Worm (Caenorhabditis elegans) whole organism, L1 larva: ENCODE measurements around the gene F16B4.5.

Source experiments
- C34B4.2 ChIP-seq: sonication (generic microtip); optimal IDR thresholded peaks from 2 replicates; lab custom pipeline; 2017; ENCODE audit warnings: mild to moderate bottlenecking, missing genetic modification characterization, missing compliant biosample characterization
- Y116A8C.19 ChIP-seq: sonication (generic microtip); optimal IDR thresholded peaks from 2 replicates; lab custom pipeline; 2016; ENCODE audit warnings: missing compliant biosample characterization, missing genetic modification characterization, borderline replicate concordance
- alr-1 ChIP-seq: fragments of 200-800 bp; sonication (Bioruptor generic); optimal IDR thresholded peaks from 2 replicates; lab custom pipeline; 2018; ENCODE audit warnings: borderline replicate concordance, mild to moderate bottlenecking, missing genetic modification characterization, missing compliant biosample characterization
- aly-2 ChIP-seq: fragments of 150-350 bp; optimal IDR thresholded peaks from 2 replicates; lab custom pipeline; 2014; ENCODE audit warnings: missing biosample characterization, missing genetic modification characterization
- blmp-1 ChIP-seq: fragments of 150-350 bp; optimal IDR thresholded peaks from 2 replicates; lab custom pipeline; 2014; ENCODE audit warnings: missing biosample characterization, missing genetic modification characterization
- ceh-8 ChIP-seq: fragments of 200-800 bp; sonication (Bioruptor generic); optimal IDR thresholded peaks from 2 replicates; lab custom pipeline; 2018; ENCODE audit warnings: mild to moderate bottlenecking, missing genetic modification characterization, moderate library complexity, missing compliant biosample characterization
- dsc-1 ChIP-seq: sonication (generic microtip); optimal IDR thresholded peaks from 2 replicates; lab custom pipeline; 2016; ENCODE audit warnings: mild to moderate bottlenecking, missing genetic modification characterization, missing compliant biosample characterization
- efl-3 ChIP-seq: fragments of 200-800 bp; sonication (Bioruptor generic); optimal IDR thresholded peaks from 2 replicates; lab custom pipeline; 2018; ENCODE audit warnings: mild to moderate bottlenecking, missing genetic modification characterization, missing compliant biosample characterization
- egl-13 ChIP-seq: sonication (generic microtip); optimal IDR thresholded peaks from 2 replicates; lab custom pipeline; 2016; ENCODE audit warnings: missing genotype, missing genetic modification reagents, missing genetic modification characterization, missing compliant biosample characterization
- ets-5 ChIP-seq: fragments of 200-800 bp; sonication (Bioruptor generic); IDR thresholded peaks from 2 replicates; pipeline ENCODE4 v1.3.6; 2022; ENCODE audit warnings: missing genetic modification characterization, missing compliant biosample characterization
- fkh-10 ChIP-seq: sonication (generic microtip); optimal IDR thresholded peaks from 2 replicates; lab custom pipeline; 2017; ENCODE audit warnings: missing biosample characterization, missing genetic modification reagents, missing genetic modification characterization
- fkh-4 ChIP-seq: sonication (generic microtip); optimal IDR thresholded peaks from 2 replicates; lab custom pipeline; 2016; ENCODE audit warnings: missing compliant biosample characterization, missing genetic modification characterization, borderline replicate concordance
- fos-1 ChIP-seq: fragments of 150-350 bp; optimal IDR thresholded peaks from 2 replicates; lab custom pipeline; 2014; ENCODE audit warnings: missing biosample characterization, missing genetic modification characterization
- hlh-4 ChIP-seq: sonication (generic microtip); optimal IDR thresholded peaks from 2 replicates; lab custom pipeline; 2016; ENCODE audit warnings: mild to moderate bottlenecking, missing genetic modification characterization, missing compliant biosample characterization
- hpl-2 ChIP-seq: fragments of 150-350 bp; optimal IDR thresholded peaks from 2 replicates; lab custom pipeline; 2014; ENCODE audit warnings: missing biosample characterization, missing genetic modification reagents, missing genetic modification characterization
- jun-1 ChIP-seq: fragments of 150-350 bp; optimal IDR thresholded peaks from 2 replicates; lab custom pipeline; 2014; ENCODE audit warnings: missing biosample characterization, missing genetic modification reagents, missing genetic modification characterization
- lin-14 ChIP-seq: fragments of 200-800 bp; sonication (Bioruptor generic); optimal IDR thresholded peaks from 2 replicates; lab custom pipeline; 2018; ENCODE audit warnings: mild to moderate bottlenecking, missing genetic modification characterization, moderate library complexity, missing compliant biosample characterization
- lin-35 ChIP-seq, 2 experiments: fragments of 150-350 bp; optimal IDR thresholded peaks; 2 replicates each; lab custom pipeline; 2014; ENCODE audit warnings: missing biosample characterization in 2 of 2, missing genetic modification characterization in 2 of 2, missing genetic modification reagents in 2 of 2
- mab-9 ChIP-seq: fragments of 200-800 bp; sonication (Bioruptor generic); IDR thresholded peaks from 2 replicates; pipeline ENCODE4 v1.3.6; 2022; ENCODE audit warnings: missing genetic modification reagents, missing genetic modification characterization, missing compliant biosample characterization
- mef-2 ChIP-seq: fragments of 150-350 bp; optimal IDR thresholded peaks from 2 replicates; lab custom pipeline; 2014; ENCODE audit warnings: missing biosample characterization, missing genetic modification characterization
- nhr-19 ChIP-seq: fragments of 200-800 bp; sonication (Bioruptor generic); conservative IDR thresholded peaks from 2 replicates; pipeline ENCODE4 v1.3.6; 2022; ENCODE audit warnings: missing genetic modification characterization, missing compliant biosample characterization
- nhr-28 ChIP-seq: fragments of 150-350 bp; optimal IDR thresholded peaks from 2 replicates; lab custom pipeline; 2014; ENCODE audit warnings: missing biosample characterization, missing genetic modification characterization
- nhr-71 ChIP-seq: sonication (generic microtip); optimal IDR thresholded peaks from 2 replicates; lab custom pipeline; 2016; ENCODE audit warnings: mild to moderate bottlenecking, missing genetic modification characterization, moderate library complexity, missing compliant biosample characterization
- nhr-84 ChIP-seq: sonication (generic microtip); optimal IDR thresholded peaks from 2 replicates; lab custom pipeline; 2017; ENCODE audit warnings: missing biosample characterization, missing genetic modification characterization
- nhr-85 ChIP-seq: sonication (generic microtip); peaks from one replicate; lab custom pipeline; 2016; ENCODE audit warnings: missing genetic modification characterization, inconsistent platforms, missing compliant biosample characterization
- pag-3 ChIP-seq: sonication (generic microtip); optimal IDR thresholded peaks from 2 replicates; lab custom pipeline; 2017; ENCODE audit warnings: missing genetic modification characterization, mild to moderate bottlenecking, missing compliant biosample characterization, antibody characterized with exemption, borderline replicate concordance; ENCODE audit not compliant: insufficient read depth
- pqm-1 ChIP-seq: sonication (generic microtip); optimal IDR thresholded peaks from 3 replicates; lab custom pipeline; 2017; ENCODE audit warnings: missing biosample characterization, missing genetic modification characterization
- snpc-4 ChIP-seq: fragments of 150-350 bp; optimal IDR thresholded peaks from 2 replicates; lab custom pipeline; 2014; ENCODE audit warnings: missing biosample characterization, missing genetic modification characterization
- swsn-7 ChIP-seq: sonication (generic microtip); optimal IDR thresholded peaks from 2 replicates; lab custom pipeline; 2016; ENCODE audit warnings: missing genetic modification characterization, missing compliant biosample characterization
- tlp-1 ChIP-seq: fragments of 150-350 bp; optimal IDR thresholded peaks from 2 replicates; lab custom pipeline; 2014; ENCODE audit warnings: missing biosample characterization, missing genetic modification characterization
- unc-30 ChIP-seq: sonication (generic microtip); optimal IDR thresholded peaks from 2 replicates; lab custom pipeline; 2017; ENCODE audit warnings: missing biosample characterization, missing genetic modification characterization
- xbp-1 ChIP-seq: sonication (generic microtip); optimal IDR thresholded peaks from 2 replicates; lab custom pipeline; 2016; ENCODE audit warnings: missing genetic modification characterization, missing compliant biosample characterization
- zip-4 ChIP-seq: fragments of 200-800 bp; sonication (Bioruptor generic); optimal IDR thresholded peaks from 2 replicates; lab custom pipeline; 2018; ENCODE audit warnings: mild to moderate bottlenecking, missing genetic modification characterization, moderate library complexity, missing compliant biosample characterization
- ztf-11 ChIP-seq, 2 experiments: sonication (generic microtip); optimal IDR thresholded peaks; 2 replicates each; lab custom pipeline; 2016 to 2017; ENCODE audit warnings: missing genetic modification characterization in 2 of 2, missing biosample characterization in 1 of 2, missing compliant biosample characterization in 1 of 2

F16B4.5 gene

ce11 chrV:1569750-1570419, 18.3 kb upstream of the F16B4.5 start:
- TF ChIP-seq blmp-1 (tag; lab: Kevin White, UChicago) (peak; percentile 52), xbp-1 (peak; percentile 91), ets-5 (no peak), swsn-7 (tag; lab: Kevin White, UChicago) (no peak)

- TF ChIP-seq C34B4.2 (tag; lab: Kevin White, UChicago), result no peak
- TF ChIP-seq tlp-1 (tag; lab: Kevin White, UChicago), result no peak
- TF ChIP-seq dsc-1 (tag; lab: Kevin White, UChicago), result peak; percentile 13
- TF ChIP-seq zip-4, result no peak
- TF ChIP-seq xbp-1, result no peak
- TF ChIP-seq nhr-28 (tag; lab: Kevin White, UChicago), result no peak
- TF ChIP-seq, all 84 proteins: peak for 1
These were observed 17.5 kb upstream of the F16B4.5 start for ce11 chrV:1570679-1571078.

ce11 chrV:1572585-1572984, 15.6 kb upstream of the F16B4.5 start:
- TF ChIP-seq Y116A8C.19 (tag; lab: Kevin White, UChicago), result no peak
- no peak for TF ChIP-seq nhr-84 (tag; lab: Kevin White, UChicago)
- peak in 1 of 2 experiments; percentile 21 for TF ChIP-seq ztf-11 (tag; optimal IDR thresholded peaks at IDR 0.05; lab: Kevin White, UChicago)
- TF ChIP-seq nhr-71 (tag; lab: Kevin White, UChicago), result no peak
- no peak for TF ChIP-seq alr-1 (tag; lab: Kevin White, UChicago)
- no peak for TF ChIP-seq jun-1 (tag; lab: Kevin White, UChicago)
- no peak for TF ChIP-seq C34B4.2 (tag; lab: Kevin White, UChicago)
- peak; percentile 42 for TF ChIP-seq nhr-85 (tag; lab: Kevin White, UChicago)
- no peak for TF ChIP-seq fkh-4 (tag; lab: Kevin White, UChicago)
- TF ChIP-seq mab-9 (GFP tag; lab: Robert Waterston, UW), result no peak
- TF ChIP-seq nhr-28 (tag; lab: Kevin White, UChicago), result no peak
- no peak for TF ChIP-seq mef-2
- no peak for TF ChIP-seq unc-30 (tag; lab: Kevin White, UChicago)

ce11 chrV:1574599-1574998, 13.6 kb upstream of the F16B4.5 start:
- TF ChIP-seq egl-13 (no peak), fos-1 (tag; lab: Kevin White, UChicago) (no peak), dsc-1 (tag; lab: Kevin White, UChicago) (peak; percentile 10)
- TF ChIP-seq, all 84 proteins: peak for 1

- TF ChIP-seq ztf-11 (tag; optimal IDR thresholded peaks at IDR 0.05; lab: Kevin White, UChicago) (no peak), ceh-8 (GFP tag; lab: Kevin White, UChicago) (no peak), ets-5 (no peak), hlh-4 (tag; lab: Kevin White, UChicago) (no peak), lin-14 (GFP tag; lab: Kevin White, UChicago) (no peak), nhr-19 (no peak), hpl-2 (GFP tag; lab: Kevin White, UChicago) (no peak), xbp-1 (no peak), swsn-7 (tag; lab: Kevin White, UChicago) (no peak), nhr-71 (tag; lab: Kevin White, UChicago) (no peak), pqm-1 (tag; lab: Kevin White, UChicago) (no peak), fkh-10 (GFP tag; lab: Kevin White, UChicago) (no peak), aly-2 (tag; lab: Kevin White, UChicago) (no peak), unc-30 (tag; lab: Kevin White, UChicago) (no peak), snpc-4 (tag; lab: Kevin White, UChicago) (no peak), pag-3 (tag; lab: Kevin White, UChicago) (no peak), Y116A8C.19 (tag; lab: Kevin White, UChicago) (no peak), efl-3 (GFP tag; lab: Kevin White, UChicago) (no peak), lin-35 (GFP tag; optimal IDR thresholded peaks at IDR 0.05; lab: Kevin White, UChicago) (no peak), zip-4 (no peak)
These were observed 12.6 kb upstream of the F16B4.5 start for ce11 chrV:1575493-1576084.
